Worm (Caenorhabditis elegans) whole organism, L3 larva: Measurements from ENCODE around the gene F33A8.7.

Source experiments
- R02D3.7 ChIP-seq: fragments of 150-350 bp; optimal IDR thresholded peaks from 2 replicates; lab custom pipeline; 2014; ENCODE audit warnings: missing biosample characterization, missing genetic modification characterization
- ZK546.5 ChIP-seq: sonication (generic microtip); optimal IDR thresholded peaks from 2 replicates; lab custom pipeline; 2017; ENCODE audit warnings: missing biosample characterization, missing genetic modification characterization
- aly-2 ChIP-seq: fragments of 150-350 bp; optimal IDR thresholded peaks from 2 replicates; lab custom pipeline; 2014; ENCODE audit warnings: missing biosample characterization, missing genetic modification characterization
- ama-1 ChIP-seq: fragments of 150-350 bp; optimal IDR thresholded peaks from 2 replicates; lab custom pipeline; 2018
- ceh-16 ChIP-seq: sonication (generic microtip); optimal IDR thresholded peaks from 2 replicates; lab custom pipeline; 2017; ENCODE audit warnings: missing biosample characterization, missing genetic modification characterization
- ceh-28 ChIP-seq: fragments of 150-350 bp; optimal IDR thresholded peaks from 2 replicates; lab custom pipeline; 2014; ENCODE audit warnings: missing biosample characterization, missing genetic modification reagents, missing genetic modification characterization
- ceh-82 ChIP-seq: fragments of 150-350 bp; optimal IDR thresholded peaks from 2 replicates; lab custom pipeline; 2014; ENCODE audit warnings: missing biosample characterization, missing genetic modification characterization
- ceh-9 ChIP-seq: sonication (generic microtip); optimal IDR thresholded peaks from 2 replicates; lab custom pipeline; 2018; ENCODE audit warnings: missing biosample characterization, missing genetic modification characterization
- daf-12 ChIP-seq: fragments of 150-350 bp; optimal IDR thresholded peaks from 2 replicates; lab custom pipeline; 2014; ENCODE audit warnings: missing biosample characterization, missing genetic modification reagents, missing genetic modification characterization
- egl-5 ChIP-seq: fragments of 150-350 bp; optimal IDR thresholded peaks from 2 replicates; lab custom pipeline; 2017; ENCODE audit warnings: missing biosample characterization, missing genetic modification reagents, missing genetic modification characterization, inconsistent platforms
- elt-1 ChIP-seq: fragments of 150-350 bp; optimal IDR thresholded peaks from 2 replicates; lab custom pipeline; 2014; ENCODE audit warnings: missing biosample characterization, missing genetic modification characterization
- elt-2 ChIP-seq: sonication (generic microtip); optimal IDR thresholded peaks from 2 replicates; lab custom pipeline; 2016; ENCODE audit warnings: missing genetic modification reagents, mild to moderate bottlenecking, missing genetic modification characterization, missing compliant biosample characterization
- elt-3 ChIP-seq, 3 experiments: fragments of 150-350 bp in 1 of 3; sonication (generic microtip) in 2 of 3; optimal IDR thresholded peaks; 2 replicates in 2 of 3; 4 replicates in 1 of 3; lab custom pipeline; 2014 to 2017; ENCODE audit warnings: missing biosample characterization in 3 of 3, missing genetic modification characterization in 3 of 3
- fkh-10 ChIP-seq: sonication (generic microtip); optimal IDR thresholded peaks from 2 replicates; lab custom pipeline; 2017; ENCODE audit warnings: missing biosample characterization, missing genetic modification reagents, missing genetic modification characterization
- fkh-2 ChIP-seq: fragments of 150-350 bp; optimal IDR thresholded peaks from 2 replicates; lab custom pipeline; 2014; ENCODE audit warnings: missing biosample characterization, missing genetic modification reagents, missing genetic modification characterization
- fos-1 ChIP-seq: fragments of 150-350 bp; optimal IDR thresholded peaks from 2 replicates; lab custom pipeline; 2014; ENCODE audit warnings: missing biosample characterization, missing genetic modification characterization
- hmg-11 ChIP-seq: sonication (generic microtip); optimal IDR thresholded peaks from 2 replicates; lab custom pipeline; 2016; ENCODE audit warnings: missing genetic modification characterization, missing compliant biosample characterization
- jun-1 ChIP-seq: fragments of 150-350 bp; optimal IDR thresholded peaks from 2 replicates; lab custom pipeline; 2014; ENCODE audit warnings: missing biosample characterization, missing genetic modification reagents, missing genetic modification characterization
- lin-15B ChIP-seq: fragments of 150-350 bp; optimal IDR thresholded peaks from 2 replicates; lab custom pipeline; 2014; ENCODE audit warnings: missing biosample characterization, missing genetic modification characterization
- lin-39 ChIP-seq: fragments of 150-350 bp; optimal IDR thresholded peaks from 2 replicates; lab custom pipeline; 2018; ENCODE audit warnings: missing biosample characterization, missing genetic modification reagents, missing genetic modification characterization
- mdl-1 ChIP-seq: fragments of 150-350 bp; optimal IDR thresholded peaks from 2 replicates; lab custom pipeline; 2014; ENCODE audit warnings: missing biosample characterization, missing genetic modification characterization
- mml-1 ChIP-seq: fragments of 150-350 bp; sonication (generic microtip); optimal IDR thresholded peaks from 3 replicates; lab custom pipeline; 2014; ENCODE audit warnings: missing biosample characterization, missing genetic modification characterization
- nfya-1 ChIP-seq: sonication (generic microtip); optimal IDR thresholded peaks from 2 replicates; lab custom pipeline; 2017; ENCODE audit warnings: missing genetic modification characterization, mild to moderate bottlenecking, missing compliant biosample characterization, antibody characterized with exemption, moderate library complexity; ENCODE audit not compliant: insufficient read depth
- nhr-12 ChIP-seq: fragments of 150-350 bp; optimal IDR thresholded peaks from 2 replicates; lab custom pipeline; 2014; ENCODE audit warnings: missing biosample characterization, missing genetic modification characterization
- nhr-23 ChIP-seq: fragments of 150-350 bp; optimal IDR thresholded peaks from 2 replicates; lab custom pipeline; 2014; ENCODE audit warnings: missing biosample characterization, missing genetic modification reagents, missing genetic modification characterization
- nhr-25 ChIP-seq: sonication (generic microtip); optimal IDR thresholded peaks from 2 replicates; lab custom pipeline; 2017; ENCODE audit warnings: missing biosample characterization, missing genetic modification characterization
- nhr-28 ChIP-seq: fragments of 150-350 bp; optimal IDR thresholded peaks from 2 replicates; lab custom pipeline; 2014; ENCODE audit warnings: missing biosample characterization, missing genetic modification characterization
- nhr-43 ChIP-seq: sonication (generic microtip); optimal IDR thresholded peaks from 2 replicates; lab custom pipeline; 2016; ENCODE audit warnings: mild to moderate bottlenecking, missing genetic modification characterization, missing compliant biosample characterization; ENCODE audit not compliant: poor library complexity, severe bottlenecking
- nhr-67 ChIP-seq: fragments of 150-350 bp; optimal IDR thresholded peaks from 2 replicates; lab custom pipeline; 2014; ENCODE audit warnings: missing biosample characterization, missing genetic modification characterization
- nhr-76 ChIP-seq: fragments of 150-350 bp; sonication (generic microtip); optimal IDR thresholded peaks from 5 replicates; lab custom pipeline; 2014; ENCODE audit warnings: missing biosample characterization, missing genetic modification characterization
- nhr-77 ChIP-seq: fragments of 150-350 bp; optimal IDR thresholded peaks from 2 replicates; lab custom pipeline; 2014; ENCODE audit warnings: missing biosample characterization, missing genetic modification characterization
- pqm-1 ChIP-seq: fragments of 150-350 bp; optimal IDR thresholded peaks from 2 replicates; lab custom pipeline; 2017; ENCODE audit warnings: missing biosample characterization, missing genetic modification characterization, inconsistent platforms
- snpc-4 ChIP-seq: fragments of 150-350 bp; optimal IDR thresholded peaks from 2 replicates; lab custom pipeline; 2014; ENCODE audit warnings: missing biosample characterization, missing genetic modification characterization
- tbx-2 ChIP-seq: sonication (generic microtip); optimal IDR thresholded peaks from 2 replicates; lab custom pipeline; 2016; ENCODE audit warnings: mild to moderate bottlenecking, missing genetic modification characterization, missing compliant biosample characterization
- unc-39 ChIP-seq: sonication (generic microtip); optimal IDR thresholded peaks from 4 replicates; lab custom pipeline; 2017; ENCODE audit warnings: missing biosample characterization, missing genetic modification characterization
- unc-62 ChIP-seq: fragments of 150-350 bp; sonication (generic microtip); optimal IDR thresholded peaks from 4 replicates; lab custom pipeline; 2014; ENCODE audit warnings: missing biosample characterization, missing genetic modification reagents, missing genetic modification characterization
- zag-1 ChIP-seq: fragments of 150-350 bp; optimal IDR thresholded peaks from 2 replicates; lab custom pipeline; 2014; ENCODE audit warnings: missing biosample characterization, missing genetic modification characterization
- ztf-11 ChIP-seq: fragments of 150-350 bp; optimal IDR thresholded peaks from 2 replicates; lab custom pipeline; 2014; ENCODE audit warnings: missing biosample characterization, missing genetic modification characterization
- ztf-4 ChIP-seq: fragments of 150-350 bp; optimal IDR thresholded peaks from 2 replicates; lab custom pipeline; 2014; ENCODE audit warnings: missing biosample characterization, missing genetic modification characterization

F33A8.7 gene

DNA sequence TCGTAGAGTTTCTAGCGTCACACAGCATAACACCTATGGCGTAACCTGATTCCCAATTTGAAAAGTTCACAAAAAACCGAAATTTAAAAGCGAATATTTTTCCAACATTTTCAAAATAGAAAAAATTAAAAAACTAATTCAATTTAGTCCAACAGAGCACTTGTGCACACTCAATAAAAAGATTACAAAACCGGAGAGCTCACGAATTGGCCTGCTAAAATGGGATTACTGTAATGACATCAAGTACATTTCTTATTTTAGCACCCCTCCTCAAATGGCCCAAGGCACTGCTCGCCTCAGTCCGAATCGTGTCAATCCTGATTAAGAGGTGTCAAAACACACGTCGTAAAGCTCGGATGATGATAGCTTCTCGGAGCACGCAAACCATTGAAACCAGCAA is 7.3 kb upstream of the F33A8.7 start:
- no peak for TF ChIP-seq daf-12 (tag; lab: Kevin White, UChicago)
- TF ChIP-seq unc-39 (tag; lab: Kevin White, UChicago) = no peak
- TF ChIP-seq jun-1 (tag; lab: Kevin White, UChicago) = no peak
- no peak for TF ChIP-seq fkh-10
- TF ChIP-seq ceh-28 (tag; lab: Kevin White, UChicago) = no peak
- TF ChIP-seq elt-2 (tag; lab: Kevin White, UChicago) = no peak
- TF ChIP-seq nhr-77 (tag; lab: Kevin White, UChicago) = no peak
- no peak for TF ChIP-seq mml-1 (tag; lab: Kevin White, UChicago)
- no peak for TF ChIP-seq nhr-23 (tag; lab: Kevin White, UChicago)
- no peak for TF ChIP-seq fkh-2 (tag; lab: Kevin White, UChicago)
- no peak for TF ChIP-seq nhr-76
- TF ChIP-seq nhr-28 (tag; lab: Kevin White, UChicago) = no peak
- TF ChIP-seq mdl-1 (tag; lab: Kevin White, UChicago) = no peak
- no peak for TF ChIP-seq aly-2 (tag; lab: Kevin White, UChicago)
- TF ChIP-seq egl-5 = no peak
- TF ChIP-seq fos-1 = no peak

- no peak for TF ChIP-seq ceh-82
- TF ChIP-seq ceh-16 (tag; lab: Kevin White, UChicago) = no peak
- no peak for TF ChIP-seq nhr-12 (tag; lab: Kevin White, UChicago)
- TF ChIP-seq snpc-4 (tag; lab: Kevin White, UChicago) = no peak
- no peak for TF ChIP-seq ZK546.5
- TF ChIP-seq pqm-1 (tag; lab: Kevin White, UChicago) = no peak
- no peak for TF ChIP-seq ztf-11 (tag; lab: Kevin White, UChicago)
- no peak for TF ChIP-seq ztf-4 (tag; lab: Kevin White, UChicago)
- no peak for TF ChIP-seq mml-1 (tag; lab: Kevin White, UChicago)
- TF ChIP-seq lin-39 (tag; lab: Kevin White, UChicago) = no peak
- no peak for TF ChIP-seq nhr-67
- no peak for TF ChIP-seq ceh-28 (tag; lab: Kevin White, UChicago)
- no peak for TF ChIP-seq unc-62
- no peak for TF ChIP-seq lin-15B
- TF ChIP-seq tbx-2 = no peak
- no peak for TF ChIP-seq nhr-43 (tag; lab: Kevin White, UChicago)
- TF ChIP-seq zag-1 = no peak
- no peak for TF ChIP-seq nhr-23 (tag; lab: Kevin White, UChicago)
- no peak for TF ChIP-seq nhr-77 (tag; lab: Kevin White, UChicago)
Measured at ce11 chrII:11030297-11030696, 4.8 kb upstream of the F33A8.7 start, which contains the start of gene nlp-18. Gene nlp-18, minus strand, starts transcription at chrII:11030397.

ce11 chrII:11027777-11028176 is 2.3 kb upstream of the F33A8.7 start:
- TF ChIP-seq elt-1 (tag; lab: Kevin White, UChicago) (no peak), mdl-1 (tag; lab: Kevin White, UChicago) (no peak), nhr-12 (tag; lab: Kevin White, UChicago) (no peak), elt-3 (tag; optimal IDR thresholded peaks at IDR 0.05; lab: Kevin White, UChicago) (no peak), ceh-82 (no peak), nfya-1 (tag; lab: Kevin White, UChicago) (no peak), egl-5 (no peak), nhr-77 (tag; lab: Kevin White, UChicago) (no peak), fkh-2 (tag; lab: Kevin White, UChicago) (no peak), fos-1 (no peak), R02D3.7 (tag; lab: Kevin White, UChicago) (no peak), ztf-4 (tag; lab: Kevin White, UChicago) (no peak), nhr-25 (no peak), ceh-9 (tag; lab: Kevin White, UChicago) (no peak), unc-39 (tag; lab: Kevin White, UChicago) (no peak)

DNA sequence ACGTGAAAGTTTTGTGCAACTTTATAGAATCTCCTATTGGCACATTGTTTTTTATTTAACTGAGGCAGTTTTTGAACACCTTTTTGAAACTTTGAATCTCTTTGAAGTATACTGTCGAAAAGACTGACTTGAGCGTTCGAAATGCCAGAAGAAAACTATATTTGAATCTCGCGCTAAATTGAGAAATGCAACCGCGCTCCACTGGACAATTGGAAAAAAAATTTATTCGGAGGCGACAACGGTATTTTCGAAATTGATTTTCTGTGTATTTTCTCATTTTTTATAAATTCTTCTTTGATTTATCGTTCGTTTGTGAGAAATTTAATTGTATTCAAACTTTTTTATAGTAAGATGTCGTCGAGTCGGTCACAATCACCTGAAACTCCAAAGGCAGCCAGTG is 3.4 kb downstream of the F33A8.7 start, which contains the start of gene let-858:
TSS of gene let-858 (plus strand) at position 348 of the 400 bp plus-strand sequence.
- peak; percentile 45 for TF ChIP-seq lin-39 (tag; lab: Kevin White, UChicago)
- TF ChIP-seq nhr-23 (tag; lab: Kevin White, UChicago) = peak; percentile 70
- peak; percentile 67 for TF ChIP-seq nfya-1 (tag; lab: Kevin White, UChicago)
- peak; percentile 33 for TF ChIP-seq nhr-25
- TF ChIP-seq fkh-10 = no peak
- TF ChIP-seq mdl-1 (tag; lab: Kevin White, UChicago) = no peak
- no peak for TF ChIP-seq nhr-12 (tag; lab: Kevin White, UChicago)
- TF ChIP-seq ceh-9 (tag; lab: Kevin White, UChicago) = no peak
- TF ChIP-seq lin-15B = peak; percentile 54
- no peak for TF ChIP-seq ama-1 (lab: Kevin White, UChicago)
- no peak for TF ChIP-seq jun-1 (tag; lab: Kevin White, UChicago)
- TF ChIP-seq ZK546.5 = no peak
- TF ChIP-seq snpc-4 (tag; lab: Kevin White, UChicago) = peak; percentile 26
- peak; percentile 42 for TF ChIP-seq hmg-11
- peak; percentile 24 for TF ChIP-seq nhr-43 (tag; lab: Kevin White, UChicago)
- TF ChIP-seq egl-5 = peak; percentile 22
- TF ChIP-seq, all 47 proteins: peak for 9
